Fruit fly (Drosophila melanogaster) whole organism, embryonic: ENCODE results near the gene CG32052.
"Not testable (repeated sequence)": the region's sequence is repeated elsewhere in the genome, so short reads cannot be mapped to it uniquely, and the experiment has no call there.

Source experiments
- Atf6 ChIP-seq: fragments of 200-800 bp; sonication (Bioruptor generic); IDR thresholded peaks from 2 replicates; pipeline ENCODE4 v1.3.6; 2022; ENCODE audit warnings: missing biosample characterization, missing genetic modification characterization
- B-H1 ChIP-seq: fragments of 200-800 bp; sonication (Bioruptor generic); IDR thresholded peaks from 3 replicates; pipeline ENCODE4 v1.3.6; 2022; ENCODE audit warnings: missing biosample characterization, missing genetic modification characterization
- CG10321 ChIP-seq: fragments of 200-800 bp; sonication (Bioruptor generic); IDR thresholded peaks from 2 replicates; pipeline ENCODE4 v1.3.6; 2022; ENCODE audit warnings: missing biosample characterization, missing genetic modification characterization
- CG11085 ChIP-seq: fragments of 200-800 bp; sonication (Bioruptor generic); IDR thresholded peaks from 2 replicates; pipeline ENCODE4 v1.3.6; 2022; ENCODE audit warnings: missing biosample characterization, missing genetic modification characterization
- CG12391 ChIP-seq: fragments of 200-800 bp; sonication (Bioruptor generic); optimal IDR thresholded peaks from 3 replicates; lab custom pipeline; 2018; ENCODE audit warnings: missing biosample characterization, mild to moderate bottlenecking, missing genetic modification characterization, moderate library complexity
- CG17359 ChIP-seq: fragments of 200-800 bp; sonication (Bioruptor generic); optimal IDR thresholded peaks from 3 replicates; lab custom pipeline; 2018; ENCODE audit warnings: missing biosample characterization, mild to moderate bottlenecking, missing genetic modification characterization, moderate library complexity
- CG17361 ChIP-seq: fragments of 200-800 bp; sonication (Bioruptor generic); IDR thresholded peaks from 3 replicates; pipeline ENCODE4 v1.3.6; 2022; ENCODE audit warnings: missing biosample characterization, missing genetic modification characterization
- CG18476 ChIP-seq: fragments of 200-800 bp; sonication (Bioruptor generic); optimal IDR thresholded peaks from 2 replicates; lab custom pipeline; 2016; ENCODE audit warnings: missing biosample characterization, mild to moderate bottlenecking, missing genetic modification characterization
- CG2678 ChIP-seq: fragments of 200-800 bp; sonication (Bioruptor generic); optimal IDR thresholded peaks from 3 replicates; lab custom pipeline; 2019; ENCODE audit warnings: missing biosample characterization, mild to moderate bottlenecking, missing genetic modification characterization, moderate library complexity
- CG3065 ChIP-seq: fragments of 200-800 bp; sonication (Bioruptor generic); optimal IDR thresholded peaks from 2 replicates; lab custom pipeline; 2016; ENCODE audit warnings: missing biosample characterization, missing genetic modification characterization
- CG32532 ChIP-seq: fragments of 200-800 bp; sonication (Bioruptor generic); IDR thresholded peaks from 2 replicates; pipeline ENCODE4 v1.3.6; 2022; ENCODE audit warnings: missing biosample characterization, missing genetic modification characterization
- CG34422 ChIP-seq: fragments of 200-800 bp; sonication (Bioruptor generic); IDR thresholded peaks from 3 replicates; pipeline ENCODE4 v1.3.6; 2022; ENCODE audit warnings: missing biosample characterization, missing genetic modification characterization
- CG4360 ChIP-seq: fragments of 200-800 bp; sonication (Bioruptor generic); IDR thresholded peaks from 2 replicates; pipeline ENCODE4 v1.3.6; 2022; ENCODE audit warnings: missing biosample characterization, missing genetic modification characterization
- CG4424 ChIP-seq: fragments of 200-800 bp; sonication (Bioruptor generic); optimal IDR thresholded peaks from 3 replicates; lab custom pipeline; 2016; ENCODE audit warnings: missing biosample characterization, missing genetic modification characterization
- CG4617 ChIP-seq: fragments of 200-800 bp; sonication (Bioruptor generic); optimal IDR thresholded peaks from 3 replicates; lab custom pipeline; 2016; ENCODE audit warnings: missing biosample characterization, missing genetic modification characterization, borderline replicate concordance
- CG7928 ChIP-seq: fragments of 200-800 bp; sonication (Bioruptor generic); optimal IDR thresholded peaks from 2 replicates; lab custom pipeline; 2017; ENCODE audit warnings: missing biosample characterization, mild to moderate bottlenecking, missing genetic modification characterization
- CG8290 ChIP-seq, 3 experiments: fragments of 200-800 bp; sonication (Bioruptor generic); optimal IDR thresholded peaks; 2 replicates each; lab custom pipeline; 2016 to 2019; ENCODE audit warnings: missing biosample characterization in 3 of 3, missing genetic modification characterization in 3 of 3, mild to moderate bottlenecking in 2 of 3, moderate library complexity in 1 of 3
- CG8765 ChIP-seq: fragments of 200-800 bp; sonication (Bioruptor generic); IDR thresholded peaks from 2 replicates; pipeline ENCODE4 v1.3.6; 2022; ENCODE audit warnings: missing biosample characterization, missing genetic modification characterization
- D ChIP-seq, 2 experiments: fragments of 200-800 bp in 1 of 2; fragments of >200 bp in 1 of 2; sonication (Bioruptor generic) in 1 of 2; optimal IDR thresholded peaks; 2 replicates in 1 of 2; 3 replicates in 1 of 2; lab custom pipeline; 2017; ENCODE audit warnings: mild to moderate bottlenecking in 1 of 2, missing biosample characterization in 1 of 2, missing genetic modification characterization in 1 of 2, missing genetic modification reagents in 1 of 2
- E2f1 ChIP-seq: fragments of 200-800 bp; sonication (Bioruptor generic); IDR thresholded peaks from 2 replicates; pipeline ENCODE4 v1.3.6; 2022; ENCODE audit warnings: missing biosample characterization, missing genetic modification characterization
- HLH3B ChIP-seq: fragments of 200-800 bp; sonication (Bioruptor generic); IDR thresholded peaks from 2 replicates; pipeline ENCODE4 v1.3.6; 2022; ENCODE audit warnings: missing biosample characterization, missing genetic modification characterization
- HLH4C ChIP-seq: fragments of 200-800 bp; sonication (Bioruptor generic); IDR thresholded peaks from 3 replicates; pipeline ENCODE4 v1.3.6; 2022; ENCODE audit warnings: missing biosample characterization, missing genetic modification characterization; ENCODE audit not compliant: partially characterized antibody
- Nf-YA ChIP-seq: fragments of 200-800 bp; sonication (Bioruptor generic); IDR thresholded peaks from 2 replicates; pipeline ENCODE4 v1.3.6; 2022; ENCODE audit warnings: missing biosample characterization, missing genetic modification characterization
- Nf-YC ChIP-seq: fragments of 200-800 bp; optimal IDR thresholded peaks from 3 replicates; lab custom pipeline; 2019; ENCODE audit warnings: missing biosample characterization, mild to moderate bottlenecking, missing genetic modification characterization, moderate library complexity
- TFAM ChIP-seq: fragments of 200-800 bp; sonication (Bioruptor generic); optimal IDR thresholded peaks from 2 replicates; lab custom pipeline; 2017; ENCODE audit warnings: missing biosample characterization, missing genetic modification characterization, inconsistent platforms
- cad ChIP-seq: fragments of >200 bp; optimal IDR thresholded peaks from 2 replicates; lab custom pipeline; 2017; ENCODE audit warnings: missing biosample characterization, missing genetic modification characterization
- dimm ChIP-seq: fragments of 200-800 bp; sonication (Bioruptor generic); IDR thresholded peaks from 2 replicates; pipeline ENCODE4 v1.3.6; 2022; ENCODE audit warnings: missing biosample characterization, missing genetic modification characterization
- fu2 ChIP-seq: fragments of 200-800 bp; sonication (Bioruptor generic); optimal IDR thresholded peaks from 2 replicates; lab custom pipeline; 2016; ENCODE audit warnings: missing biosample characterization, missing genetic modification characterization
- gro ChIP-seq: fragments of 200-800 bp; sonication (Bioruptor generic); optimal IDR thresholded peaks from 2 replicates; lab custom pipeline; 2016; ENCODE audit warnings: missing biosample characterization, missing genetic modification characterization
- hb ChIP-seq: fragments of 200-800 bp; sonication (Bioruptor generic); IDR thresholded peaks from 3 replicates; pipeline ENCODE4 v1.3.6; 2022; ENCODE audit warnings: missing biosample characterization, missing genetic modification characterization; ENCODE audit not compliant: partially characterized antibody
- her ChIP-seq: fragments of 200-800 bp; sonication (Bioruptor generic); optimal IDR thresholded peaks from 2 replicates; lab custom pipeline; 2016; ENCODE audit warnings: missing biosample characterization, missing genetic modification characterization
- ind ChIP-seq: fragments of 200-800 bp; sonication (Bioruptor generic); optimal IDR thresholded peaks from 3 replicates; lab custom pipeline; 2016; ENCODE audit warnings: missing biosample characterization, missing genetic modification characterization
- insv ChIP-seq, 2 experiments: fragments of 200-800 bp; sonication (Bioruptor generic); optimal IDR thresholded peaks; 3 replicates each; lab custom pipeline; 2016 to 2018; ENCODE audit warnings: missing biosample characterization in 2 of 2, missing genetic modification characterization in 2 of 2
- knrl ChIP-seq: fragments of 200-800 bp; sonication (Bioruptor generic); IDR thresholded peaks from 3 replicates; pipeline ENCODE4 v1.3.6; 2022; ENCODE audit warnings: missing biosample characterization, missing genetic modification characterization; ENCODE audit not compliant: partially characterized antibody
- lola ChIP-seq, 3 experiments: fragments of >200 bp in 2 of 3; fragments of 200-800 bp in 1 of 3; sonication (Bioruptor generic) in 1 of 3; optimal IDR thresholded peaks; 2 replicates each; lab custom pipeline; 2017 to 2019; ENCODE audit warnings: missing biosample characterization in 3 of 3, missing genetic modification characterization in 3 of 3, mild to moderate bottlenecking in 1 of 3, moderate library complexity in 1 of 3
- mam ChIP-seq: fragments of 200-800 bp; sonication (Bioruptor generic); optimal IDR thresholded peaks from 3 replicates; lab custom pipeline; 2016; ENCODE audit warnings: missing biosample characterization, missing genetic modification characterization
- nom ChIP-seq: fragments of 200-800 bp; sonication (Bioruptor generic); optimal IDR thresholded peaks from 2 replicates; lab custom pipeline; 2017; ENCODE audit warnings: missing biosample characterization, missing genetic modification characterization, mild to moderate bottlenecking, moderate library complexity, missing genetic modification reagents
- otp ChIP-seq: fragments of 200-800 bp; sonication (Bioruptor generic); IDR thresholded peaks from 3 replicates; pipeline ENCODE4, ENCODE4 v1.3.6; 2022; ENCODE audit warnings: missing biosample characterization, missing genetic modification characterization
- peb ChIP-seq: fragments of 200-800 bp; sonication (Bioruptor generic); IDR thresholded peaks from 2 replicates; pipeline ENCODE4 v1.3.6; 2022; ENCODE audit warnings: missing biosample characterization, missing genetic modification characterization
- pfk ChIP-seq: fragments of 200-800 bp; sonication (Bioruptor generic); optimal IDR thresholded peaks from 2 replicates; lab custom pipeline; 2018; ENCODE audit warnings: missing biosample characterization, mild to moderate bottlenecking, missing genetic modification characterization, moderate library complexity
- pum ChIP-seq: fragments of 200-800 bp; sonication (Bioruptor generic); optimal IDR thresholded peaks from 2 replicates; lab custom pipeline; 2016; ENCODE audit warnings: missing biosample characterization, missing genetic modification characterization
- row ChIP-seq: fragments of 200-800 bp; sonication (Bioruptor generic); IDR thresholded peaks from 3 replicates; pipeline ENCODE4 v1.3.6; 2022; ENCODE audit warnings: missing biosample characterization, missing genetic modification characterization
- seq ChIP-seq: fragments of 200-800 bp; sonication (Bioruptor generic); IDR thresholded peaks from 2 replicates; pipeline ENCODE4 v1.3.6; 2022; ENCODE audit warnings: missing biosample characterization, missing genetic modification characterization
- vvl ChIP-seq: fragments of 200-800 bp; sonication (Bioruptor generic); IDR thresholded peaks from 2 replicates; pipeline ENCODE4 v1.3.6; 2022; ENCODE audit warnings: missing biosample characterization, missing genetic modification characterization
- z ChIP-seq: fragments of 200-800 bp; sonication (Bioruptor generic); IDR thresholded peaks from 3 replicates; pipeline ENCODE4 v1.3.6; 2022; ENCODE audit warnings: missing biosample characterization, missing genetic modification characterization

The CG32052 gene

DNA sequence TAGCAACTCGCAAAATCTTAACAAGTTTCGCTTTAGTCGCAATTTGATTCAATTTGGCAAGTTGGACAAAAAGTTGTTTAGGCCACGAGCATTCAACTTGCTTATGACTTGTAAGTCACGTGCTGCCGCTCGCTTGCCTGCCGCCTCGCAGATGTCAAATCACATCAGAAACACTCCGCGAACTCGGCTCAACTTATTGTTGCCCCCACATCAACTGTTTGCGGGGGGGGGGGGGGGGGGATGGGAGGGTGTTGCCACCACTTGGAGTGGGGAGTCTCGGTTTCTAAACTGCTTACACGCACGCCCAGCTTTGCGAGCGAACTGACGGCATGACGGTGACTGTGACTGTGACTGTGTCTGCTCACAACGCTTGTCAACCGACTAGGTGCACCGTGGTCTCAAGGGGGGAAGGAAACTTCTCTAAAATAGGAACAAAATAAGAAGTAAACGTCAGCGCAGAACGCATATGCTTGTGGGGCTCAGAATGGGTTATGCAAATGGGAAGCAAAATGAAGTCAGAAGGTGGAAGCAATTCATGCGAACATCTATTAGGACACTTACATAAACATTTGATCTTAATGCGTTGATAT lies 9.9 kb upstream of the CG32052 start (continued):
- no peak for TF ChIP-seq Nf-YA (GFP tag; lab: Robert Waterston, UW)
- 0 out of 2 replicates have a peak, but pooled peaks have one; percentile 24 for TF ChIP-seq CG32532
- no peak for TF ChIP-seq CG3065 (GFP tag; lab: Kevin White, UChicago)
- TF ChIP-seq, all 482 proteins: peak for 11

- TF ChIP-seq CG17359 (tag; lab: Kevin White, UChicago) = no peak
- no peak for TF ChIP-seq CG11085 (GFP tag; lab: Robert Waterston, UW)
- no peak for TF ChIP-seq HLH3B (GFP tag; lab: Robert Waterston, UW)
- TF ChIP-seq dimm = no peak
- no peak for TF ChIP-seq insv (GFP tag; optimal IDR thresholded peaks at IDR 0.05; lab: Kevin White, UChicago)
- no peak for TF ChIP-seq B-H1
- no peak for TF ChIP-seq fu2 (GFP tag; lab: Kevin White, UChicago)
- TF ChIP-seq pum (GFP tag; lab: Kevin White, UChicago) = no peak
- no peak for TF ChIP-seq CG34422 (GFP tag; lab: Robert Waterston, UW)
- no peak for TF ChIP-seq Nf-YC
- TF ChIP-seq D (optimal IDR thresholded peaks at IDR 0.05; lab: Kevin White, UChicago) = no peak
- no peak for TF ChIP-seq D (GFP tag; optimal IDR thresholded peaks at IDR 0.05; lab: Kevin White, UChicago)
- TF ChIP-seq CG12391 (tag; lab: Kevin White, UChicago) = no peak
- no peak for TF ChIP-seq HLH4C (GFP tag; lab: Robert Waterston, UW)
- TF ChIP-seq lola (GFP tag; optimal IDR thresholded peaks at IDR 0.05; lab: Kevin White, UChicago) = no peak
- TF ChIP-seq nom (GFP tag; lab: Kevin White, UChicago) = no peak
- TF ChIP-seq seq = no peak
- TF ChIP-seq mam (GFP tag; lab: Kevin White, UChicago) = no peak
- no peak for TF ChIP-seq row (GFP tag; lab: Robert Waterston, UW)
- no peak for TF ChIP-seq peb
- TF ChIP-seq CG4617 (GFP tag; lab: Kevin White, UChicago) = no peak
Observed at dm6 chr3L:9797587-9797986, 10.7 kb downstream of the CG32052 start, which contains the start of gene Zasp67. TSS of gene Zasp67 (minus strand) at chr3L:9797687.

DNA sequence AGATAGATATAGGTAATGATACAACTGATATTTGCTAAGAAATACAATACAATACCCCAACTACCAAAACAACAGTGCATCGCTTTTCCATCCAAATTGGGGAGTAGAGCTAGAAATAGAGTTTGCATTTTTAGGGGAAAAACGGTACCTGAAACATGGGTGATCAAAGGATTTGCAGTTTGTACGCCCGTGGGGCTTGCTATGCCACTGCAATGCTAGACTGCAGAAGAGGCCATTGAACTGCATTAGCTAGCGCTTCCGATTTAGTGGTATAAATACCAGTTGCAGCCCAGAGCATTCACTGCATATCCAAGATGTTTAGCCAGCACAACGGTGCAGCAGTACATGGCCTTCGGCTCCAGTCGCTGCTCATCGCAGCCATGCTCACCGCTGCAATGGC lies 11.3 kb downstream of the CG32052 start, which contains the start of gene Ilp1:
TSS of gene Ilp1 (plus strand) at position 301 of the 400 bp plus-strand sequence.
- TF ChIP-seq CG4424 (GFP tag; lab: Kevin White, UChicago); hb (GFP tag; lab: Robert Waterston, UW); Atf6 (GFP tag; lab: Robert Waterston, UW): not testable (repeated sequence)

dm6 chr3L:9799398-9799797 lies 12.6 kb downstream of the CG32052 start, which contains the start of gene Ilp2:
TSS of gene Ilp2 (plus strand) at chr3L:9799698.
- TF ChIP-seq z (GFP tag; lab: Robert Waterston, UW) (no peak), CG7928 (GFP tag; lab: Kevin White, UChicago) (no peak), CG4360 (GFP tag; lab: Robert Waterston, UW) (no peak), gro (GFP tag; lab: Kevin White, UChicago) (no peak), TFAM (GFP tag; lab: Kevin White, UChicago) (no peak), CG8765 (GFP tag; lab: Robert Waterston, UW) (no peak), ind (no peak), CG18476 (GFP tag; lab: Kevin White, UChicago) (no peak), CG2678 (tag; lab: Kevin White, UChicago) (no peak), otp (GFP tag; lab: Robert Waterston, UW) (no peak), her (GFP tag; lab: Kevin White, UChicago) (no peak), knrl (GFP tag; lab: Robert Waterston, UW) (no peak), vvl (GFP tag; lab: Robert Waterston, UW) (no peak), E2f1 (GFP tag; lab: Robert Waterston, UW) (no peak), cad (GFP tag; lab: Kevin White, UChicago) (no peak), CG17361 (GFP tag; lab: Robert Waterston, UW) (no peak), pfk (no peak), CG8290 (GFP tag; optimal IDR thresholded peaks at IDR 0.05; lab: Kevin White, UChicago) (no peak), CG8290 (tag; optimal IDR thresholded peaks at IDR 0.05; lab: Kevin White, UChicago) (no peak), CG10321 (GFP tag; lab: Robert Waterston, UW) (no peak)
